Fruit fly (Drosophila melanogaster): ENCODE results near the gene CG2201.

The CG2201 gene

dm6 chr2L:21629814-21630562 is 6.1 kb upstream of the CG2201 start, which contains the start of gene Df31:
Df31 (minus strand) TSS chr2L:21629932.
- TF ChIP-seq salr (GFP tag; optimal IDR thresholded peaks at IDR 0.05) (no peak), CG1621 (tag; optimal IDR thresholded peaks at IDR 0.05) (peak; percentile 98), esn (GFP tag; optimal IDR thresholded peaks at IDR 0.05) (peak; percentile 62), fd85E (GFP tag; optimal IDR thresholded peaks at IDR 0.05) (peak; percentile 28), CG3919 (GFP tag; optimal IDR thresholded peaks at IDR 0.05) (peak; percentile 68), CG7368 (GFP tag; optimal IDR thresholded peaks at IDR 0.05) (peak; percentile 29), Met (GFP tag; optimal IDR thresholded peaks at IDR 0.05) (peak; percentile 65), Sox102F (GFP tag; optimal IDR thresholded peaks at IDR 0.05) (peak; percentile 65), dac (GFP tag; optimal IDR thresholded peaks at IDR 0.05) (no peak), spab (GFP tag; optimal IDR thresholded peaks at IDR 0.05) (peak; percentile 20), Smox (GFP tag; optimal IDR thresholded peaks at IDR 0.05) (peak; percentile 63), achi (GFP tag; optimal IDR thresholded peaks at IDR 0.05) (peak; percentile 40), Ets96B (tag; optimal IDR thresholded peaks at IDR 0.05) (no peak), CG11902 (GFP tag; optimal IDR thresholded peaks at IDR 0.05) (no peak), Lpt (GFP tag; optimal IDR thresholded peaks at IDR 0.05) (no peak), CG34406 (GFP tag; optimal IDR thresholded peaks at IDR 0.05) (no peak), CG10669 (GFP tag; optimal IDR thresholded peaks at IDR 0.05) (peak; percentile 33), Eip93F (GFP tag; optimal IDR thresholded peaks at IDR 0.05) (peak; percentile 14), CG11762 (GFP tag; optimal IDR thresholded peaks at IDR 0.05; ENCODE audit: insufficient read depth) (peak; percentile 9), CG8632 (GFP tag; optimal IDR thresholded peaks at IDR 0.05) (peak; percentile 4), Ets21C (GFP tag; optimal IDR thresholded peaks at IDR 0.05) (peak; percentile 38), vri (GFP tag; optimal IDR thresholded peaks at IDR 0.05) (peak; percentile 56), CG11294 (GFP tag; IDR thresholded peaks at IDR 0.05) (no peak), CG6276 (GFP tag; optimal IDR thresholded peaks at IDR 0.05) (peak; percentile 5), CG9139 (GFP tag; optimal IDR thresholded peaks at IDR 0.05) (peak; percentile 69), CG31627 (GFP tag; optimal IDR thresholded peaks at IDR 0.05) (peak; percentile 53), CG16779 (tag; optimal IDR thresholded peaks at IDR 0.05) (no peak), OdsH (GFP tag; optimal IDR thresholded peaks at IDR 0.05) (peak; percentile 58), Gug (GFP tag; IDR thresholded peaks at IDR 0.05) (no peak), Blimp-1 (GFP tag; optimal IDR thresholded peaks at IDR 0.05) (no peak), lz (GFP tag; optimal IDR thresholded peaks at IDR 0.05) (peak; percentile 67), Eip75B (GFP tag; optimal IDR thresholded peaks at IDR 0.05) (no peak), pdm3 (GFP tag; optimal IDR thresholded peaks at IDR 0.05) (peak; percentile 46), Sox15 (GFP tag; optimal IDR thresholded peaks at IDR 0.05) (no peak), cyc (GFP tag; optimal IDR thresholded peaks at IDR 0.05) (peak; percentile 58), CG6792 (GFP tag; optimal IDR thresholded peaks at IDR 0.05) (peak; percentile 41), CG6163 (GFP tag; IDR thresholded peaks at IDR 0.05) (no peak), Hr4 (GFP tag; optimal IDR thresholded peaks at IDR 0.05) (peak; percentile 17), fd59A (GFP tag; optimal IDR thresholded peaks at IDR 0.05) (no peak), ss (GFP tag; optimal IDR thresholded peaks at IDR 0.05) (peak; percentile 19 to 56), CG32006 (GFP tag; optimal IDR thresholded peaks at IDR 0.05) (no peak), net (GFP tag; optimal IDR thresholded peaks at IDR 0.05) (peak; percentile 25), Eip78C (GFP tag) (peak; percentile 75), CG3032 (tag; optimal IDR thresholded peaks at IDR 0.05) (peak; percentile 37), CG15336 (GFP tag; IDR thresholded peaks at IDR 0.05) (no peak), fkh (GFP tag; optimal IDR thresholded peaks at IDR 0.05) (no peak), topi (GFP tag; optimal IDR thresholded peaks at IDR 0.05) (peak; percentile 40), CG10631 (GFP tag; optimal IDR thresholded peaks at IDR 0.05) (peak; percentile 41), CG4318 (GFP tag; optimal IDR thresholded peaks at IDR 0.05) (no peak), eg (GFP tag; IDR thresholded peaks at IDR 0.05) (no peak), CG8119 (GFP tag; IDR thresholded peaks at IDR 0.05) (no peak)

All from whole organism, prepupa.